Fruit fly (Drosophila melanogaster) whole organism, adult: ENCODE measurements around the gene laza.

Source experiments
- CG11617 ChIP-seq: fragments of 200-800 bp; sonication (Bioruptor generic); optimal IDR thresholded peaks from 2 replicates; lab custom pipeline; 2017; ENCODE audit warnings: mild to moderate bottlenecking, missing biosample characterization, missing genetic modification reagents, missing genetic modification characterization
- CG14711 ChIP-seq: fragments of 200-800 bp; sonication (Bioruptor generic); optimal IDR thresholded peaks from 2 replicates; lab custom pipeline; 2018; ENCODE audit warnings: missing biosample characterization, mild to moderate bottlenecking, missing genetic modification characterization, moderate library complexity
- CG33017 ChIP-seq: fragments of 200-800 bp; sonication (Bioruptor generic); optimal IDR thresholded peaks from 2 replicates; lab custom pipeline; 2018; ENCODE audit warnings: missing biosample characterization, mild to moderate bottlenecking, missing genetic modification characterization, moderate library complexity
- CG5204 ChIP-seq: fragments of 200-800 bp; sonication (Bioruptor generic); optimal IDR thresholded peaks from 2 replicates; lab custom pipeline; 2016; ENCODE audit warnings: missing biosample characterization, missing genetic modification characterization
- CG7045 ChIP-seq: fragments of 200-800 bp; sonication (Bioruptor generic); optimal IDR thresholded peaks from 2 replicates; lab custom pipeline; 2017; ENCODE audit warnings: missing biosample characterization, mild to moderate bottlenecking, missing genetic modification characterization
- Hr96 ChIP-seq: fragments of 200-800 bp; sonication (Bioruptor generic); optimal IDR thresholded peaks from 2 replicates; lab custom pipeline; 2016; ENCODE audit warnings: missing biosample characterization, missing genetic modification characterization
- Mnt ChIP-seq: fragments of 200-800 bp; sonication (Bioruptor generic); optimal IDR thresholded peaks from 2 replicates; lab custom pipeline; 2016; ENCODE audit warnings: missing biosample characterization, mild to moderate bottlenecking, missing genetic modification characterization
- cnc ChIP-seq, 2 experiments: fragments of >200 bp; optimal IDR thresholded peaks; 2 replicates each; lab custom pipeline; 2017
- kay ChIP-seq: fragments of 200-800 bp; sonication (Bioruptor generic); peaks from one replicate; lab custom pipeline; 2016; ENCODE audit warnings: missing biosample characterization, missing genetic modification characterization, borderline replicate concordance
- ovo ChIP-seq: fragments of 200-800 bp; sonication (Bioruptor generic); optimal IDR thresholded peaks from 2 replicates; lab custom pipeline; 2016; ENCODE audit warnings: missing biosample characterization, missing genetic modification characterization
- toe ChIP-seq: fragments of 200-800 bp; sonication (Bioruptor generic); optimal IDR thresholded peaks from 2 replicates; lab custom pipeline; 2016; ENCODE audit warnings: missing biosample characterization, missing genetic modification characterization

- no peak for TF ChIP-seq CG11617
- no peak for TF ChIP-seq ovo
- TF ChIP-seq cnc (optimal IDR thresholded peaks at IDR 0.05; lab: Kevin White, UChicago), result peak in 1 of 2 experiments; percentile 26
- no peak for TF ChIP-seq kay (GFP tag; lab: Kevin White, UChicago)
- TF ChIP-seq CG14711, result no peak
- no peak for TF ChIP-seq toe (GFP tag; lab: Kevin White, UChicago)
- TF ChIP-seq Hr96 (GFP tag; lab: Kevin White, UChicago), result no peak
- TF ChIP-seq Mnt (GFP tag; lab: Kevin White, UChicago), result no peak
- TF ChIP-seq CG33017 (tag; lab: Kevin White, UChicago), result no peak
- TF ChIP-seq CG5204 (GFP tag; lab: Kevin White, UChicago), result no peak
- no peak for TF ChIP-seq CG7045 (GFP tag; lab: Kevin White, UChicago)
These were observed 4.9 kb downstream of the laza start for dm6 chr3L:22455953-22456488.
